Fruit fly (Drosophila melanogaster): ENCODE data around the gene CG42359.

dm6 chr3R:19134957-19135356 is 27.1 kb downstream of the CG42359 start, which contains the start of gene Cyp12a4:
- no peak for TF ChIP-seq insv (GFP tag; optimal IDR thresholded peaks at IDR 0.05)
- no peak for TF ChIP-seq Hr51 (GFP tag; optimal IDR thresholded peaks at IDR 0.05)
- TF ChIP-seq ash1 (GFP tag; optimal IDR thresholded peaks at IDR 0.05): no peak
- TF ChIP-seq crp (GFP tag; optimal IDR thresholded peaks at IDR 0.05): no peak
